Worm (Caenorhabditis elegans): ENCODE data around the gene mdt-15.

Gene mdt-15

ce11 chrIII:5875705-5876104 lies 42.2 kb upstream of the mdt-15 start:
- no peak for TF ChIP-seq mls-2 (tag; optimal IDR thresholded peaks at IDR 0.05)
- TF ChIP-seq elt-1 (tag; optimal IDR thresholded peaks at IDR 0.05; ENCODE audit: borderline replicate concordance, insufficient read depth): peak; percentile 35

- TF ChIP-seq lsy-2 (tag; optimal IDR thresholded peaks at IDR 0.05) (no peak), mls-2 (tag; optimal IDR thresholded peaks at IDR 0.05) (no peak), elt-3 (tag; optimal IDR thresholded peaks at IDR 0.05) (no peak), ceh-83 (GFP tag; optimal IDR thresholded peaks at IDR 0.05) (no peak), pha-4 (tag; optimal IDR thresholded peaks at IDR 0.05) (no peak), mab-5 (tag; optimal IDR thresholded peaks at IDR 0.05) (no peak), ces-1 (GFP tag; optimal IDR thresholded peaks at IDR 0.05) (no peak), unc-120 (tag; optimal IDR thresholded peaks at IDR 0.05; ENCODE audit: poor library complexity, severe bottlenecking) (no peak)
These were observed 41.8 kb upstream of the mdt-15 start for ce11 chrIII:5875418-5875702.

- TF ChIP-seq pha-4 (tag; optimal IDR thresholded peaks at IDR 0.05) (no peak), unc-62 (GFP tag; optimal IDR thresholded peaks at IDR 0.05) (no peak), hlh-1 (tag; optimal IDR thresholded peaks at IDR 0.05) (no peak), ceh-83 (GFP tag; optimal IDR thresholded peaks at IDR 0.05) (no peak), ztf-11 (tag; optimal IDR thresholded peaks at IDR 0.05) (no peak), snpc-4 (tag; optimal IDR thresholded peaks at IDR 0.05) (no peak), lin-32 (GFP tag; optimal IDR thresholded peaks at IDR 0.05) (no peak), bed-3 (GFP tag; optimal IDR thresholded peaks at IDR 0.05) (no peak), unc-120 (tag; optimal IDR thresholded peaks at IDR 0.05; ENCODE audit: poor library complexity, severe bottlenecking) (no peak), nhr-12 (tag; optimal IDR thresholded peaks at IDR 0.05) (no peak), flh-1 (GFP tag; optimal IDR thresholded peaks at IDR 0.05) (no peak)
These were observed 41.3 kb upstream of the mdt-15 start for ce11 chrIII:5874664-5875417.

ce11 chrIII:5874263-5874662 lies 40.7 kb upstream of the mdt-15 start:
- TF ChIP-seq ceh-43 (GFP tag; optimal IDR thresholded peaks at IDR 0.05) (no peak), pha-4 (tag; optimal IDR thresholded peaks at IDR 0.05) (no peak), mab-5 (tag; optimal IDR thresholded peaks at IDR 0.05) (no peak), nhr-76 (tag; optimal IDR thresholded peaks at IDR 0.05) (no peak), zip-8 (tag; optimal IDR thresholded peaks at IDR 0.05) (no peak), unc-62 (GFP tag; optimal IDR thresholded peaks at IDR 0.05) (peak; percentile 38), nhr-2 (tag; optimal IDR thresholded peaks at IDR 0.05) (no peak)

- TF ChIP-seq zip-8 (tag; optimal IDR thresholded peaks at IDR 0.05) (peak; percentile 24), hlh-1 (tag; optimal IDR thresholded peaks at IDR 0.05) (peak; percentile 38), ceh-43 (GFP tag; optimal IDR thresholded peaks at IDR 0.05) (no peak)
These were observed 38.7 kb upstream of the mdt-15 start for ce11 chrIII:5872288-5872687.

- TF ChIP-seq ces-1 (GFP tag; optimal IDR thresholded peaks at IDR 0.05) (peak; percentile 58), cnd-1 (tag; optimal IDR thresholded peaks at IDR 0.05) (no peak), nhr-76 (tag; optimal IDR thresholded peaks at IDR 0.05) (no peak), lin-13 (tag; optimal IDR thresholded peaks at IDR 0.05) (no peak), zip-8 (tag; optimal IDR thresholded peaks at IDR 0.05) (no peak), mep-1 (tag; optimal IDR thresholded peaks at IDR 0.05) (peak; percentile 31), bed-3 (GFP tag; optimal IDR thresholded peaks at IDR 0.05) (no peak), tbx-8 (GFP tag; optimal IDR thresholded peaks at IDR 0.05) (no peak), elt-3 (tag; optimal IDR thresholded peaks at IDR 0.05) (no peak), ceh-83 (GFP tag; optimal IDR thresholded peaks at IDR 0.05) (no peak), blmp-1 (tag; optimal IDR thresholded peaks at IDR 0.05) (no peak), nhr-237 (tag; optimal IDR thresholded peaks at IDR 0.05) (peak; percentile 39), sem-2 (GFP tag; optimal IDR thresholded peaks at IDR 0.05) (no peak), nhr-2 (tag; optimal IDR thresholded peaks at IDR 0.05) (no peak), drap-1 (GFP tag; optimal IDR thresholded peaks at IDR 0.05) (no peak), mab-5 (tag; optimal IDR thresholded peaks at IDR 0.05) (no peak), ztf-11 (tag; optimal IDR thresholded peaks at IDR 0.05) (no peak), flh-1 (GFP tag; optimal IDR thresholded peaks at IDR 0.05) (no peak), unc-62 (GFP tag; optimal IDR thresholded peaks at IDR 0.05) (no peak), sptf-1 (tag; optimal IDR thresholded peaks at IDR 0.05) (peak; percentile 34), lsy-2 (tag; optimal IDR thresholded peaks at IDR 0.05) (peak; percentile 58), ceh-39 (tag; optimal IDR thresholded peaks at IDR 0.05) (no peak), mls-2 (tag; optimal IDR thresholded peaks at IDR 0.05) (no peak), pha-4 (tag; optimal IDR thresholded peaks at IDR 0.05) (peak; percentile 20), hlh-1 (tag; optimal IDR thresholded peaks at IDR 0.05) (peak; percentile 6), nhr-28 (tag; optimal IDR thresholded peaks at IDR 0.05) (no peak), unc-39 (tag; optimal IDR thresholded peaks at IDR 0.05) (no peak), snpc-4 (tag; optimal IDR thresholded peaks at IDR 0.05) (no peak)
These were observed 38.2 kb upstream of the mdt-15 start, which contains the start of the genes F01F1.11 and F01F1.3 for ce11 chrIII:5871760-5872159. TSS of gene F01F1.11 (minus strand) at chrIII:5871877. TSS of gene F01F1.3 (plus strand) at chrIII:5871938.
